Worm (Caenorhabditis elegans) whole organism, late embryonic: ENCODE data around the gene F47B8.14.
"Not testable (repeated sequence)": the region's sequence is repeated elsewhere in the genome, so short reads cannot be mapped to it uniquely, and the experiment has no call there.

Experiments used
- ama-1 ChIP-seq: fragments of 150-350 bp; optimal IDR thresholded peaks from 2 replicates; lab custom pipeline; 2014
- ceh-2 ChIP-seq: sonication (generic microtip); optimal IDR thresholded peaks from 2 replicates; lab custom pipeline; 2016; ENCODE audit warnings: missing genotype, missing genetic modification characterization, missing compliant biosample characterization
- ceh-9 ChIP-seq: sonication (generic microtip); optimal IDR thresholded peaks from 2 replicates; lab custom pipeline; 2016; ENCODE audit warnings: mild to moderate bottlenecking, missing genetic modification characterization, inconsistent platforms, missing compliant biosample characterization
- mec-3 ChIP-seq: sonication (generic microtip); optimal IDR thresholded peaks from 2 replicates; lab custom pipeline; 2016; ENCODE audit warnings: borderline replicate concordance, missing genetic modification characterization, missing compliant biosample characterization
- nfya-1 ChIP-seq: sonication (generic microtip); optimal IDR thresholded peaks from 2 replicates; lab custom pipeline; 2017; ENCODE audit warnings: missing genetic modification characterization, mild to moderate bottlenecking, missing compliant biosample characterization, antibody characterized with exemption, moderate library complexity
- npax-4 ChIP-seq: sonication (generic microtip); optimal IDR thresholded peaks from 2 replicates; lab custom pipeline; 2016; ENCODE audit warnings: missing genetic modification characterization, missing compliant biosample characterization
- pha-4 ChIP-seq: fragments of 150-350 bp; optimal IDR thresholded peaks from 2 replicates; lab custom pipeline; 2018; ENCODE audit warnings: missing biosample characterization, missing genetic modification reagents, missing genetic modification characterization
- sox-4 ChIP-seq: sonication (generic microtip); optimal IDR thresholded peaks from 2 replicates; lab custom pipeline; 2017; ENCODE audit warnings: mild to moderate bottlenecking, missing genetic modification characterization, inconsistent platforms, missing compliant biosample characterization

- not testable (repeated sequence) for TF ChIP-seq mec-3 (tag; lab: Kevin White, UChicago); nfya-1 (tag; lab: Kevin White, UChicago); pha-4 (tag; lab: Kevin White, UChicago); npax-4; ceh-2 (tag; lab: Kevin White, UChicago); ceh-9 (tag; lab: Kevin White, UChicago); sox-4 (tag; lab: Kevin White, UChicago); ama-1 (lab: Kevin White, UChicago)
Observed at ce11 chrV:14309632-14310031, 10.7 kb upstream of the F47B8.14 start, which contains the start of gene F14D7.14.
